Fruit fly (Drosophila melanogaster): Measurements from ENCODE around the gene CG15386.

Gene CG15386

dm6 chr2L:2175930-2176643, 41.0 kb downstream of the CG15386 start (continued):
- no peak for TF ChIP-seq ewg (GFP tag; optimal IDR thresholded peaks at IDR 0.05)
- TF ChIP-seq CG3281 (GFP tag; optimal IDR thresholded peaks at IDR 0.05), result peak; percentile 80
- TF ChIP-seq CG16779 (GFP tag; IDR thresholded peaks at IDR 0.05), result no peak
- TF ChIP-seq Blimp-1 (GFP tag; optimal IDR thresholded peaks at IDR 0.05), result peak; percentile 18
- TF ChIP-seq CG6765 (GFP tag; optimal IDR thresholded peaks at IDR 0.05), result peak; percentile 59
- TF ChIP-seq sob (GFP tag; IDR thresholded peaks at IDR 0.05), result no peak
- no peak for TF ChIP-seq CG17912 (GFP tag; optimal IDR thresholded peaks at IDR 0.05)
- no peak for TF ChIP-seq zen (tag; optimal IDR thresholded peaks at IDR 0.05)
- no peak for TF ChIP-seq knrl (GFP tag; IDR thresholded peaks at IDR 0.05; ENCODE audit: partially characterized antibody)
- peak; percentile 60 for TF ChIP-seq nau (GFP tag; optimal IDR thresholded peaks at IDR 0.05)
- TF ChIP-seq bcd (GFP tag; optimal IDR thresholded peaks at IDR 0.05), result peak; percentile 46
- peak; percentile 73 for TF ChIP-seq Hmr (GFP tag; optimal IDR thresholded peaks at IDR 0.05)
- no peak for TF ChIP-seq CG5953 (GFP tag; IDR thresholded peaks at IDR 0.05)
- no peak for TF ChIP-seq CG8089 (GFP tag; optimal IDR thresholded peaks at IDR 0.05)
- TF ChIP-seq prd (optimal IDR thresholded peaks at IDR 0.05), result no peak
- peak; percentile 50; the same call in 2 of the 3 replicates for TF ChIP-seq prd (GFP tag; IDR thresholded peaks at IDR 0.05)
- TF ChIP-seq sima (GFP tag; optimal IDR thresholded peaks at IDR 0.05), result no peak
- TF ChIP-seq org-1 (GFP tag; optimal IDR thresholded peaks at IDR 0.05), result peak; percentile 47
- no peak for TF ChIP-seq CG11723 (GFP tag; optimal IDR thresholded peaks at IDR 0.05)
- TF ChIP-seq lola (GFP tag; optimal IDR thresholded peaks at IDR 0.05), result no peak
- TF ChIP-seq CG2116 (GFP tag; optimal IDR thresholded peaks at IDR 0.05), result peak; percentile 23
- TF ChIP-seq toy (GFP tag; IDR thresholded peaks at IDR 0.05), result 0 out of 2 replicates have a peak, but pooled peaks have one; percentile 45
- TF ChIP-seq CG4820 (GFP tag; optimal IDR thresholded peaks at IDR 0.05), result no peak
- TF ChIP-seq CG30431 (GFP tag; optimal IDR thresholded peaks at IDR 0.05), result no peak
- no peak for TF ChIP-seq trh (GFP tag; optimal IDR thresholded peaks at IDR 0.05)
- no peak for TF ChIP-seq Tbp (GFP tag; optimal IDR thresholded peaks at IDR 0.05)
- TF ChIP-seq CG7372 (GFP tag; IDR thresholded peaks at IDR 0.05), result no peak
- no peak for TF ChIP-seq CrebB (tag; optimal IDR thresholded peaks at IDR 0.05)
- TF ChIP-seq CG12769 (tag; optimal IDR thresholded peaks at IDR 0.05), result peak; percentile 50
- no peak for TF ChIP-seq CG4617 (GFP tag; optimal IDR thresholded peaks at IDR 0.05; ENCODE audit: borderline replicate concordance)
- TF ChIP-seq CG4854 (GFP tag; optimal IDR thresholded peaks at IDR 0.05), result no peak
- TF ChIP-seq nmo (GFP tag; optimal IDR thresholded peaks at IDR 0.05), result peak; percentile 51
- TF ChIP-seq ab (GFP tag; optimal IDR thresholded peaks at IDR 0.05), result no peak
- no peak for TF ChIP-seq Gsc (GFP tag; IDR thresholded peaks at IDR 0.05)
- TF ChIP-seq gce (GFP tag; IDR thresholded peaks at IDR 0.05), result no peak
- TF ChIP-seq Six4 (GFP tag; optimal IDR thresholded peaks at IDR 0.05), result no peak
- no peak for TF ChIP-seq az2 (GFP tag; optimal IDR thresholded peaks at IDR 0.05)
- TF ChIP-seq Elba2 (GFP tag; optimal IDR thresholded peaks at IDR 0.05), result no peak
- TF ChIP-seq CG8359 (GFP tag; optimal IDR thresholded peaks at IDR 0.05; ENCODE audit: borderline replicate concordance), result no peak
- peak; percentile 9 for TF ChIP-seq Max (GFP tag; optimal IDR thresholded peaks at IDR 0.05)
- no peak for TF ChIP-seq kni (GFP tag; optimal IDR thresholded peaks at IDR 0.05)
- no peak for TF ChIP-seq otp (GFP tag; IDR thresholded peaks at IDR 0.05)
- no peak for TF ChIP-seq D (optimal IDR thresholded peaks at IDR 0.05)
- TF ChIP-seq D (GFP tag; optimal IDR thresholded peaks at IDR 0.05), result no peak
- TF ChIP-seq Ets65A (GFP tag), result no peak
- peak; percentile 49 for TF ChIP-seq odd (GFP tag; optimal IDR thresholded peaks at IDR 0.05)
- TF ChIP-seq CG15696 (tag; optimal IDR thresholded peaks at IDR 0.05), result peak; percentile 18
- no peak for TF ChIP-seq CG10431 (GFP tag; optimal IDR thresholded peaks at IDR 0.05)
- TF ChIP-seq CG30403 (GFP tag; optimal IDR thresholded peaks at IDR 0.05), result peak; percentile 52
- no peak for TF ChIP-seq corto (GFP tag; optimal IDR thresholded peaks at IDR 0.05)

Measured in whole organism, embryonic.